Fruit fly (Drosophila melanogaster): ENCODE data around the gene oc.

The oc gene

DNA sequence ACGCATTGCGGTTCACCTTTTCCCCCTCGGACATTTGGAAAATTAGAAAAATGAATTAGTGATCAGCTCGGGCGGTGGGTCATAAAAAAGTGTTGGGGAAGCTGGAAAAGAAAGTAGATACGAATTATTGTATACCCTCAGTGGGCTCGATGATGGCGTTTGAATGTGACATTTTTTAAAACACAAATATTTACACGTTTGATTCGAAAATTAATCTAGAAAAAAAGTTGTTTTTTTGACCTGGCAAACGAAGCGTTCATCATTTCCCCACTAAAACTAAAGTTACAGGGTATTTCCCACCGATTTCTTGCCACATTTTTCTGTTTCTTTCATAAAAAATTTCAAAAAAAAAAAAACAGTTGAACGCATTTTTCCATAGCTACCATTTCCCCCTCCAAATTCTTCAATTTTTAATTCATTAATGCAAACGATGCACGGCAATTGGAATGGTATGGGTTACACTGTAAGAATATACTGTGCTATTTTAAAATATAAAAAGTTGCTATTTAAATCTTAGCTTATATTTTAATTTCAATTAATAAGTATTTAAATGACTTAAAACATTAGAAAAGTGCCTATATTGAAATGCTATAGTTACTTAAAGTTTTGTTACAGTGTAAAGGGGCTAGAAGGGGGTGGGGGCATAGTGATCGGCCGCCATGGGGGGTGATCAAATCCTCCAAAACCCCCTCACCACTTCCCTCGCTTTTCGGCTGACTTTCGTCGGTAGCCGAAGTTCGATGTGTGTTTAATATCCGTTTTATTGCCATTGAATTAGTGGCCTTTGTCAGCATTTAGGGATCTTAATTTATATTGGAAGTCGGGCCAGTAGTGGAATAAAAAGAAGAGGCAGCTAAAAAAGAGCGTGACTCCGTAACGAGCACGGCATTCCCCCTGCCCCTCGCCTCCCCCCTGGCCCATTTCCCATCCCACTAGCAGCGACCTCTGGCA is 21.1 kb upstream of the oc start (continued):
- TF ChIP-seq CG6272 (GFP tag; IDR thresholded peaks at IDR 0.05): peak; percentile 51; the same call in 1 of the 2 replicates
- TF ChIP-seq CG2678 (tag; optimal IDR thresholded peaks at IDR 0.05): peak; percentile 40
- no peak for TF ChIP-seq emc (GFP tag; optimal IDR thresholded peaks at IDR 0.05)
- peak; percentile 57; the same call in 1 of the 2 replicates for TF ChIP-seq onecut (GFP tag; IDR thresholded peaks at IDR 0.05)
- no peak for TF ChIP-seq CG8359 (GFP tag; optimal IDR thresholded peaks at IDR 0.05; ENCODE audit: borderline replicate concordance)
- TF ChIP-seq tna (GFP tag; IDR thresholded peaks at IDR 0.05; ENCODE audit: partially characterized antibody): no peak
- TF ChIP-seq zfh1 (GFP tag; IDR thresholded peaks at IDR 0.05): peak; percentile 90
- no peak for TF ChIP-seq bbx (GFP tag; IDR thresholded peaks at IDR 0.05; ENCODE audit: partially characterized antibody)
- TF ChIP-seq Elba2 (GFP tag; optimal IDR thresholded peaks at IDR 0.05): no peak
- TF ChIP-seq grn (GFP tag; optimal IDR thresholded peaks at IDR 0.05): no peak
- TF ChIP-seq fd102C (GFP tag; optimal IDR thresholded peaks at IDR 0.05): no peak
- peak; percentile 50 for TF ChIP-seq CG17359 (tag; optimal IDR thresholded peaks at IDR 0.05)
- TF ChIP-seq Oli (tag; optimal IDR thresholded peaks at IDR 0.05): peak; percentile 21
- TF ChIP-seq Ravus (GFP tag; IDR thresholded peaks at IDR 0.05): no peak
- TF ChIP-seq ttk (GFP tag; IDR thresholded peaks at IDR 0.05): peak; percentile 57
- TF ChIP-seq mld (GFP tag; IDR thresholded peaks at IDR 0.05; ENCODE audit: partially characterized antibody): no peak
- TF ChIP-seq Nf-YB (GFP tag; optimal IDR thresholded peaks at IDR 0.05): no peak
- TF ChIP-seq scrt (GFP tag; optimal IDR thresholded peaks at IDR 0.05): no peak
- TF ChIP-seq Usf (GFP tag; optimal IDR thresholded peaks at IDR 0.05): no peak
- peak; percentile 29 for TF ChIP-seq CG9609 (GFP tag; optimal IDR thresholded peaks at IDR 0.05)
- no peak for TF ChIP-seq insv (GFP tag; optimal IDR thresholded peaks at IDR 0.05)
- peak; percentile 32 for TF ChIP-seq grau (tag; optimal IDR thresholded peaks at IDR 0.05)
- no peak for TF ChIP-seq CG12299 (tag; optimal IDR thresholded peaks at IDR 0.05)
- TF ChIP-seq CG1792 (GFP tag; optimal IDR thresholded peaks at IDR 0.05): no peak
- TF ChIP-seq vvl (GFP tag; IDR thresholded peaks at IDR 0.05): peak; percentile 80
- TF ChIP-seq zfh2 (GFP tag; optimal IDR thresholded peaks at IDR 0.05): no peak
- TF ChIP-seq CoRest (tag; optimal IDR thresholded peaks at IDR 0.05): peak; percentile 38
- TF ChIP-seq CG18764 (GFP tag; optimal IDR thresholded peaks at IDR 0.05): no peak
- TF ChIP-seq chinmo (GFP tag; IDR thresholded peaks at IDR 0.05; ENCODE audit: partially characterized antibody): no peak
- TF ChIP-seq cg (GFP tag; optimal IDR thresholded peaks at IDR 0.05): no peak
- TF ChIP-seq cad (GFP tag; optimal IDR thresholded peaks at IDR 0.05): no peak
- no peak for TF ChIP-seq ftz-f1 (GFP tag; optimal IDR thresholded peaks at IDR 0.05)
- no peak for TF ChIP-seq BtbVII (GFP tag; optimal IDR thresholded peaks at IDR 0.05)
- no peak for TF ChIP-seq Opbp (GFP tag; IDR thresholded peaks at IDR 0.05; ENCODE audit: partially characterized antibody)
- peak; percentile 14 for TF ChIP-seq Lhr (GFP tag; optimal IDR thresholded peaks at IDR 0.05)
- TF ChIP-seq chn (GFP tag; optimal IDR thresholded peaks at IDR 0.05): peak; percentile 64
- TF ChIP-seq Atf3 (GFP tag; optimal IDR thresholded peaks at IDR 0.05): peak; percentile 19
- TF ChIP-seq ken (GFP tag; IDR thresholded peaks at IDR 0.05): peak; percentile 76
- peak; percentile 5 for TF ChIP-seq jumu (GFP tag; optimal IDR thresholded peaks at IDR 0.05)
- TF ChIP-seq dm (GFP tag; optimal IDR thresholded peaks at IDR 0.05): no peak
- peak; percentile 14 for TF ChIP-seq CG1602 (GFP tag; optimal IDR thresholded peaks at IDR 0.05)
- TF ChIP-seq unc-4 (GFP tag; IDR thresholded peaks at IDR 0.05; ENCODE audit: partially characterized antibody): no peak
- TF ChIP-seq run (tag; optimal IDR thresholded peaks at IDR 0.05): no peak
- TF ChIP-seq wor (GFP tag; IDR thresholded peaks at IDR 0.05): peak; percentile 62
- TF ChIP-seq CG4617 (GFP tag; optimal IDR thresholded peaks at IDR 0.05; ENCODE audit: borderline replicate concordance): no peak
- peak; percentile 21 for TF ChIP-seq unpg (GFP tag; optimal IDR thresholded peaks at IDR 0.05)
- TF ChIP-seq CG4360 (GFP tag; IDR thresholded peaks at IDR 0.05): 0 out of 2 replicates have a peak, but pooled peaks have one; percentile 16
- TF ChIP-seq CG16813 (GFP tag; IDR thresholded peaks at IDR 0.05; ENCODE audit: partially characterized antibody): no peak
